Worm (Caenorhabditis elegans) whole organism, young adult: Measurements from ENCODE around the gene lgc-45.

Experiments used
- B0035.1 ChIP-seq: sonication (generic microtip); optimal IDR thresholded peaks from 2 replicates; lab custom pipeline; 2016; ENCODE audit warnings: missing genetic modification characterization, mild to moderate bottlenecking, missing compliant biosample characterization, missing genotype, missing genetic modification reagents
- B0261.1 ChIP-seq: sonication (generic microtip); optimal IDR thresholded peaks from 2 replicates; lab custom pipeline; 2016; ENCODE audit warnings: mild to moderate bottlenecking, missing genetic modification characterization, moderate library complexity, missing compliant biosample characterization
- B0336.3 ChIP-seq: fragments of 200-800 bp; sonication (Bioruptor generic); IDR thresholded peaks from 2 replicates; pipeline ENCODE4 v1.3.6; 2022; ENCODE audit warnings: missing genetic modification characterization, missing compliant biosample characterization
- C06A6.2 ChIP-seq: fragments of 200-800 bp; sonication (Bioruptor generic); conservative IDR thresholded peaks from 2 replicates; pipeline ENCODE4 v1.3.6; 2022; ENCODE audit warnings: missing genetic modification characterization, missing compliant biosample characterization
- D2030.7 ChIP-seq: fragments of 200-800 bp; sonication (Bioruptor generic); IDR thresholded peaks from 2 replicates; pipeline ENCODE4 v1.3.6; 2022; ENCODE audit warnings: missing genetic modification reagents, missing genetic modification characterization, missing compliant biosample characterization
- F10E7.11 ChIP-seq: sonication (generic microtip); optimal IDR thresholded peaks from 2 replicates; lab custom pipeline; 2017; ENCODE audit warnings: mild to moderate bottlenecking, missing genetic modification characterization, moderate library complexity, missing compliant biosample characterization
- F33H1.4 ChIP-seq: fragments of 200-800 bp; sonication (Bioruptor generic); IDR thresholded peaks from 2 replicates; pipeline ENCODE4 v1.3.6; 2022; ENCODE audit warnings: missing genetic modification reagents, missing genetic modification characterization, missing compliant biosample characterization
- F52B5.7 ChIP-seq: sonication (generic microtip); optimal IDR thresholded peaks from 2 replicates; lab custom pipeline; 2016; ENCODE audit warnings: mild to moderate bottlenecking, missing genetic modification characterization, missing compliant biosample characterization
- F57A8.1 ChIP-seq: fragments of 200-800 bp; sonication (Bioruptor generic); optimal IDR thresholded peaks from 2 replicates; lab custom pipeline; 2018; ENCODE audit warnings: mild to moderate bottlenecking, missing genetic modification characterization, moderate library complexity, missing compliant biosample characterization
- K11D2.4 ChIP-seq: fragments of 200-800 bp; sonication (Bioruptor generic); IDR thresholded peaks from 2 replicates; pipeline ENCODE4 v1.3.6; 2022; ENCODE audit warnings: missing genetic modification reagents, missing genetic modification characterization, missing compliant biosample characterization
- K12H6.12 ChIP-seq: fragments of 200-800 bp; sonication (Bioruptor generic); optimal IDR thresholded peaks from 2 replicates; lab custom pipeline; 2018; ENCODE audit warnings: mild to moderate bottlenecking, missing genetic modification characterization, missing compliant biosample characterization
- T26A5.8 ChIP-seq: sonication (generic microtip); optimal IDR thresholded peaks from 2 replicates; lab custom pipeline; 2016; ENCODE audit warnings: missing genetic modification characterization, missing compliant biosample characterization
- Y56A3A.18 ChIP-seq: fragments of 200-800 bp; sonication (Bioruptor generic); IDR thresholded peaks from 2 replicates; pipeline ENCODE4 v1.3.6; 2022; ENCODE audit warnings: missing genetic modification reagents, missing genetic modification characterization, missing compliant biosample characterization
- Y95B8A.8 ChIP-seq: fragments of 200-800 bp; sonication (Bioruptor generic); IDR thresholded peaks from 2 replicates; pipeline ENCODE4 v1.3.6; 2022; ENCODE audit warnings: missing genetic modification reagents, missing genetic modification characterization, missing compliant biosample characterization
- akir-1 ChIP-seq: fragments of 200-800 bp; sonication (Bioruptor generic); optimal IDR thresholded peaks from 2 replicates; lab custom pipeline; 2018; ENCODE audit warnings: mild to moderate bottlenecking, missing genetic modification characterization, moderate library complexity, missing compliant biosample characterization
- aptf-3 ChIP-seq: fragments of 200-800 bp; sonication (Bioruptor generic); IDR thresholded peaks from 2 replicates; pipeline ENCODE4 v1.3.6; 2022; ENCODE audit warnings: missing genetic modification characterization, missing compliant biosample characterization
- atf-7 ChIP-seq: sonication (generic microtip); optimal IDR thresholded peaks from 2 replicates; lab custom pipeline; 2017; ENCODE audit warnings: mild to moderate bottlenecking, missing genetic modification characterization, missing compliant biosample characterization
- bed-2 ChIP-seq: fragments of 200-800 bp; sonication (Bioruptor generic); IDR thresholded peaks from 2 replicates; pipeline ENCODE4 v1.3.6; 2022; ENCODE audit warnings: missing genetic modification reagents, missing genetic modification characterization, missing compliant biosample characterization
- cebp-1 ChIP-seq, 2 experiments: fragments of 200-800 bp in 1 of 2; sonication (Bioruptor generic) in 1 of 2; sonication (generic microtip) in 1 of 2; IDR thresholded peaks in 1 of 2; optimal IDR thresholded peaks in 1 of 2; 2 replicates each; pipeline versions ENCODE4 v1.3.6 to Lab custom; 2017 to 2022; ENCODE audit warnings: missing compliant biosample characterization in 2 of 2, missing genetic modification characterization in 2 of 2, mild to moderate bottlenecking in 1 of 2, missing genetic modification reagents in 1 of 2, moderate library complexity in 1 of 2
- ceh-100 ChIP-seq: fragments of 200-800 bp; sonication (Bioruptor generic); IDR thresholded peaks from 2 replicates; pipeline ENCODE4 v1.3.6; 2022; ENCODE audit warnings: missing genetic modification reagents, missing genetic modification characterization, missing compliant biosample characterization
- ceh-58 ChIP-seq: fragments of 200-800 bp; sonication (Bioruptor generic); IDR thresholded peaks from 2 replicates; pipeline ENCODE4 v1.3.6; 2022; ENCODE audit warnings: missing genetic modification characterization, missing compliant biosample characterization
- die-1 ChIP-seq: sonication (generic microtip); optimal IDR thresholded peaks from 2 replicates; lab custom pipeline; 2016; ENCODE audit warnings: missing genotype, mild to moderate bottlenecking, missing genetic modification characterization, missing compliant biosample characterization
- egl-18 ChIP-seq: fragments of 200-800 bp; sonication (Bioruptor generic); IDR thresholded peaks from 2 replicates; pipeline ENCODE4 v1.3.6; 2022; ENCODE audit warnings: missing genetic modification reagents, missing genetic modification characterization, missing compliant biosample characterization
- egl-44 ChIP-seq: fragments of 200-800 bp; sonication (Bioruptor generic); IDR thresholded peaks from 2 replicates; pipeline ENCODE4 v1.3.6; 2022; ENCODE audit warnings: missing genetic modification reagents, missing genetic modification characterization, missing compliant biosample characterization
- fkh-3 ChIP-seq: sonication (generic microtip); optimal IDR thresholded peaks from 2 replicates; lab custom pipeline; 2016; ENCODE audit warnings: mild to moderate bottlenecking, missing genetic modification characterization, missing compliant biosample characterization
- hlh-12 ChIP-seq: sonication (generic microtip); optimal IDR thresholded peaks from 2 replicates; lab custom pipeline; 2016; ENCODE audit warnings: missing genetic modification characterization, missing compliant biosample characterization
- hmg-1.2 ChIP-seq: fragments of 200-800 bp; sonication (Bioruptor generic); IDR thresholded peaks from 2 replicates; pipeline ENCODE4 v1.3.6; 2022; ENCODE audit warnings: missing genetic modification reagents, missing genetic modification characterization, missing compliant biosample characterization
- hmg-20 ChIP-seq: fragments of 200-800 bp; sonication (Bioruptor generic); IDR thresholded peaks from 2 replicates; pipeline ENCODE4 v1.3.6; 2022; ENCODE audit warnings: missing genetic modification reagents, missing genetic modification characterization, missing compliant biosample characterization
- hsf-1 ChIP-seq: fragments of 200-800 bp; sonication (Bioruptor generic); IDR thresholded peaks from 2 replicates; pipeline ENCODE4 v1.3.6; 2022; ENCODE audit warnings: missing genetic modification reagents, missing genetic modification characterization, missing compliant biosample characterization
- lag-1 ChIP-seq: fragments of 200-800 bp; sonication (Bioruptor generic); IDR thresholded peaks from 2 replicates; pipeline ENCODE4 v1.3.6; 2022; ENCODE audit warnings: missing genetic modification reagents, missing genetic modification characterization, missing compliant biosample characterization
- lin-26 ChIP-seq: fragments of 200-800 bp; sonication (Bioruptor generic); IDR thresholded peaks from 2 replicates; pipeline ENCODE4 v1.3.6; 2022; ENCODE audit warnings: missing genetic modification reagents, missing genetic modification characterization, missing compliant biosample characterization
- lin-40 ChIP-seq: sonication (generic microtip); optimal IDR thresholded peaks from 2 replicates; lab custom pipeline; 2016; ENCODE audit warnings: missing genetic modification characterization, mild to moderate bottlenecking, missing compliant biosample characterization, missing genotype, missing genetic modification reagents
- lsy-27 ChIP-seq: sonication (generic microtip); optimal IDR thresholded peaks from 2 replicates; lab custom pipeline; 2017; ENCODE audit warnings: missing genetic modification characterization, mild to moderate bottlenecking, missing compliant biosample characterization, antibody characterized with exemption, missing genotype, borderline replicate concordance; ENCODE audit not compliant: insufficient read depth
- madf-8 ChIP-seq: fragments of 200-800 bp; sonication (Bioruptor generic); conservative IDR thresholded peaks from 2 replicates; pipeline ENCODE4 v1.3.6; 2022; ENCODE audit warnings: missing genetic modification reagents, missing genetic modification characterization, missing compliant biosample characterization
- mel-28 ChIP-seq: sonication (generic microtip); optimal IDR thresholded peaks from 2 replicates; lab custom pipeline; 2016; ENCODE audit warnings: borderline replicate concordance, mild to moderate bottlenecking, missing genetic modification characterization, missing compliant biosample characterization
- mes-4 ChIP-seq: sonication (generic microtip); optimal IDR thresholded peaks from 2 replicates; lab custom pipeline; 2016; ENCODE audit warnings: missing genotype, missing genetic modification characterization, missing compliant biosample characterization
- mxl-1 ChIP-seq: sonication (generic microtip); optimal IDR thresholded peaks from 2 replicates; lab custom pipeline; 2016; ENCODE audit warnings: missing genetic modification characterization, missing compliant biosample characterization
- nhr-120 ChIP-seq: fragments of 200-800 bp; sonication (Bioruptor generic); IDR thresholded peaks from 2 replicates; pipeline ENCODE4 v1.3.6; 2022; ENCODE audit warnings: missing genetic modification characterization, missing compliant biosample characterization
- sdz-38 ChIP-seq: sonication (generic microtip); optimal IDR thresholded peaks from 2 replicates; lab custom pipeline; 2016; ENCODE audit warnings: missing genotype, missing genetic modification characterization, missing compliant biosample characterization
- sea-2 ChIP-seq: fragments of 200-800 bp; sonication (Bioruptor generic); IDR thresholded peaks from 2 replicates; pipeline ENCODE4 v1.3.6; 2022; ENCODE audit warnings: missing genetic modification characterization, missing compliant biosample characterization
- snpc-1.3 ChIP-seq: sonication (generic microtip); optimal IDR thresholded peaks from 2 replicates; lab custom pipeline; 2017; ENCODE audit warnings: missing genetic modification characterization, mild to moderate bottlenecking, missing compliant biosample characterization, antibody characterized with exemption, moderate library complexity, missing genotype, missing genetic modification reagents; ENCODE audit not compliant: insufficient read depth
- snpc-4 ChIP-seq, 5 experiments: fragments of 150-350 bp in 1 of 5; sonication (generic microtip) in 4 of 5; optimal IDR thresholded peaks; 2 replicates each; lab custom pipeline; 2014 to 2018; ENCODE audit warnings: missing genetic modification characterization in 5 of 5, missing biosample characterization in 3 of 5, antibody characterized with exemption in 2 of 5, mild to moderate bottlenecking in 2 of 5, missing compliant biosample characterization in 2 of 5, missing genotype in 2 of 5, moderate library complexity in 2 of 5, missing genetic modification reagents in 1 of 5
- sptf-2 ChIP-seq: fragments of 200-800 bp; sonication (Bioruptor generic); optimal IDR thresholded peaks from 2 replicates; lab custom pipeline; 2018; ENCODE audit warnings: mild to moderate bottlenecking, missing genetic modification characterization, missing compliant biosample characterization
- unc-62 ChIP-seq: fragments of 150-350 bp; optimal IDR thresholded peaks from 2 replicates; lab custom pipeline; 2014; ENCODE audit warnings: missing biosample characterization, missing genetic modification reagents, missing genetic modification characterization
- zim-3 ChIP-seq: sonication (generic microtip); optimal IDR thresholded peaks from 2 replicates; lab custom pipeline; 2017; ENCODE audit warnings: mild to moderate bottlenecking, missing genetic modification characterization, moderate library complexity, missing compliant biosample characterization
- ztf-18 ChIP-seq: sonication (generic microtip); optimal IDR thresholded peaks from 2 replicates; lab custom pipeline; 2016; ENCODE audit warnings: missing genotype, mild to moderate bottlenecking, missing genetic modification characterization, missing compliant biosample characterization
- ztf-25 ChIP-seq: fragments of 200-800 bp; sonication (Bioruptor generic); IDR thresholded peaks from 2 replicates; pipeline ENCODE4 v1.3.6; 2022; ENCODE audit warnings: missing genetic modification reagents, missing genetic modification characterization, missing compliant biosample characterization
- ztf-6 ChIP-seq: fragments of 200-800 bp; sonication (Bioruptor generic); IDR thresholded peaks from 2 replicates; pipeline ENCODE4 v1.3.6; 2022; ENCODE audit warnings: missing genetic modification reagents, missing genetic modification characterization, missing compliant biosample characterization

The lgc-45 gene

DNA sequence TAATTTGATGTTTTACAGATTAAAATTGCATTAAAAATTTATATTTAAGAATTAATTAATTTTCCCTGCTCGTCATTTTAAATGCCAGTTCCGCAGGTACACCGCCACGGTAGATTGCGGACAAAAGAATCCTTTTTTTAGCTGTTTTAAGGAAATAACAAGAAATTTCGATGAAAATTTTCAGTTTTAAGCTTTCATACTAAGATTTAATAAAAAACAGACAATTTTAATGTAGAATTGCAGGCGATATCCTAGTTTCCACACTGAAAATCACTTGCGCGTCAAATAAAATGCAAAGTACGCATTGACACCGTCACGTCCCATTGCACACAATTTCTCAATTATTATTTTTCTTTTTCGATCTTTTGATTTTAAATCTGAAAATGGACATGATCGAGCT, 3.8 kb upstream of the lgc-45 start, which contains the start of gene dnc-3 (continued):
- peak; percentile 78 for TF ChIP-seq lin-40 (tag; lab: Kevin White, UChicago)
- no peak; the same call in 1 of the 2 replicates for TF ChIP-seq D2030.7 (GFP tag; lab: Robert Waterston, UW)
- TF ChIP-seq Y95B8A.8: no peak
- TF ChIP-seq mxl-1: no peak
- no peak for TF ChIP-seq lag-1 (GFP tag; lab: Robert Waterston, UW)
- no peak for TF ChIP-seq egl-18
- TF ChIP-seq B0336.3 (GFP tag; lab: Robert Waterston, UW): peak; percentile 64; the same call in 1 of the 2 replicates
- no peak for TF ChIP-seq T26A5.8
- TF ChIP-seq Y56A3A.18 (GFP tag; lab: Robert Waterston, UW): no peak
- TF ChIP-seq unc-62 (GFP tag; lab: Kevin White, UChicago): no peak
- no peak for TF ChIP-seq ztf-25 (GFP tag; lab: Robert Waterston, UW)
- no peak for TF ChIP-seq zim-3 (tag; lab: Kevin White, UChicago)
- TF ChIP-seq snpc-4 (GFP tag; optimal IDR thresholded peaks at IDR 0.05; lab: Kevin White, UChicago): no peak
- peak in 1 of 4 experiments; percentile 45 for TF ChIP-seq snpc-4 (tag; optimal IDR thresholded peaks at IDR 0.05; lab: Kevin White, UChicago)
- no peak for TF ChIP-seq akir-1 (GFP tag; lab: Kevin White, UChicago)
- TF ChIP-seq hmg-20: no peak
- no peak for TF ChIP-seq nhr-120 (GFP tag; lab: Robert Waterston, UW)
- TF ChIP-seq lin-26 (GFP tag; lab: Robert Waterston, UW): no peak
- TF ChIP-seq mes-4 (tag; lab: Kevin White, UChicago): no peak
- TF ChIP-seq hlh-12 (tag; lab: Kevin White, UChicago): no peak
- TF ChIP-seq ztf-6 (GFP tag; lab: Robert Waterston, UW): no peak
- TF ChIP-seq C06A6.2 (GFP tag; lab: Robert Waterston, UW): no peak
- TF ChIP-seq F52B5.7 (tag; lab: Kevin White, UChicago): no peak
- TF ChIP-seq egl-44 (GFP tag; lab: Robert Waterston, UW): no peak
- no peak for TF ChIP-seq die-1 (tag; lab: Kevin White, UChicago)
- TF ChIP-seq B0261.1 (tag; lab: Kevin White, UChicago): peak; percentile 20
- TF ChIP-seq hmg-1.2: peak; percentile 23; the same call in 1 of the 2 replicates
- no peak for TF ChIP-seq sptf-2 (GFP tag; lab: Kevin White, UChicago)
- TF ChIP-seq bed-2: no peak
- TF ChIP-seq aptf-3 (GFP tag; lab: Robert Waterston, UW): no peak
- no peak for TF ChIP-seq hsf-1
- no peak for TF ChIP-seq sea-2
- TF ChIP-seq lsy-27 (tag; lab: Kevin White, UChicago): no peak
- no peak for TF ChIP-seq ceh-100 (GFP tag; lab: Robert Waterston, UW)
- TF ChIP-seq cebp-1 (GFP tag; IDR thresholded peaks at IDR 0.05; lab: Robert Waterston, UW): 0 out of 2 replicates have a peak, but pooled peaks have one; percentile 20
- peak; percentile 79 for TF ChIP-seq cebp-1 (tag; optimal IDR thresholded peaks at IDR 0.05; lab: Kevin White, UChicago)
- TF ChIP-seq snpc-1.3: no peak
- no peak for TF ChIP-seq ztf-18 (tag; lab: Kevin White, UChicago)
- no peak for TF ChIP-seq sdz-38 (tag; lab: Kevin White, UChicago)
- no peak for TF ChIP-seq F57A8.1 (GFP tag; lab: Kevin White, UChicago)
- no peak for TF ChIP-seq B0035.1
- no peak for TF ChIP-seq atf-7
- TF ChIP-seq mel-28 (tag; lab: Kevin White, UChicago): no peak
- TF ChIP-seq F33H1.4: peak; percentile 50; the same call in 1 of the 2 replicates
- TF ChIP-seq K11D2.4 (GFP tag; lab: Robert Waterston, UW): no peak
- TF ChIP-seq F10E7.11 (tag; lab: Kevin White, UChicago): no peak
- TF ChIP-seq ceh-58 (GFP tag; lab: Robert Waterston, UW): no peak
- TF ChIP-seq fkh-3: no peak
- no peak for TF ChIP-seq K12H6.12
- TF ChIP-seq madf-8 (GFP tag; lab: Robert Waterston, UW): peak; percentile 53
